Fruit fly (Drosophila melanogaster) whole organism: ENCODE measurements around the gene CG4733.

ENCODE experiments used
- CG8478 ChIP-seq: fragments of >200 bp; optimal IDR thresholded peaks from 2 replicates; lab custom pipeline; 2018; ENCODE audit warnings: inconsistent platforms
- Dll ChIP-seq: fragments of >200 bp; optimal IDR thresholded peaks from 2 replicates; lab custom pipeline; 2017
- EcR ChIP-seq, 2 experiments: fragments of >200 bp; optimal IDR thresholded peaks; 2 replicates each; lab custom pipeline; 2017; ENCODE audit warnings: missing biosample characterization in 2 of 2, missing genetic modification characterization in 2 of 2, missing genetic modification reagents in 2 of 2
- pan ChIP-seq: fragments of >200 bp; optimal IDR thresholded peaks from 2 replicates; lab custom pipeline; 2017
- psq ChIP-seq: fragments of >200 bp; optimal IDR thresholded peaks from 2 replicates; lab custom pipeline; 2017
- usp ChIP-seq: fragments of >200 bp; optimal IDR thresholded peaks from 2 replicates; lab custom pipeline; 2017; ENCODE audit warnings: missing biosample characterization, missing genetic modification characterization, mixed read lengths

Gene CG4733

dm6 chr3R:19875118-19875887, 15.2 kb upstream of the CG4733 start, which contains the start of gene Mrp5:
Gene Mrp5, minus strand, starts transcription at chr3R:19875678.
- no peak for TF ChIP-seq psq (lab: Kevin White, UChicago)
- TF ChIP-seq pan (lab: Kevin White, UChicago): no peak
- TF ChIP-seq usp: no peak
- TF ChIP-seq Dll (lab: Kevin White, UChicago): peak; percentile 75

dm6 chr3R:19877427-19878076, 12.9 kb upstream of the CG4733 start, which contains the start of the genes CG17186 and Arc42:
Gene CG17186, minus strand, starts transcription at chr3R:19877514.
Gene Arc42, plus strand, starts transcription at chr3R:19877737.
- no peak for TF ChIP-seq usp
- TF ChIP-seq pan (lab: Kevin White, UChicago): no peak
- no peak for TF ChIP-seq Dll (lab: Kevin White, UChicago)
- no peak for TF ChIP-seq CG8478 (lab: Kevin White, UChicago)
- no peak for TF ChIP-seq psq (lab: Kevin White, UChicago)
- no peak for TF ChIP-seq EcR (GFP tag; optimal IDR thresholded peaks at IDR 0.05; lab: Kevin White, UChicago)

DNA sequence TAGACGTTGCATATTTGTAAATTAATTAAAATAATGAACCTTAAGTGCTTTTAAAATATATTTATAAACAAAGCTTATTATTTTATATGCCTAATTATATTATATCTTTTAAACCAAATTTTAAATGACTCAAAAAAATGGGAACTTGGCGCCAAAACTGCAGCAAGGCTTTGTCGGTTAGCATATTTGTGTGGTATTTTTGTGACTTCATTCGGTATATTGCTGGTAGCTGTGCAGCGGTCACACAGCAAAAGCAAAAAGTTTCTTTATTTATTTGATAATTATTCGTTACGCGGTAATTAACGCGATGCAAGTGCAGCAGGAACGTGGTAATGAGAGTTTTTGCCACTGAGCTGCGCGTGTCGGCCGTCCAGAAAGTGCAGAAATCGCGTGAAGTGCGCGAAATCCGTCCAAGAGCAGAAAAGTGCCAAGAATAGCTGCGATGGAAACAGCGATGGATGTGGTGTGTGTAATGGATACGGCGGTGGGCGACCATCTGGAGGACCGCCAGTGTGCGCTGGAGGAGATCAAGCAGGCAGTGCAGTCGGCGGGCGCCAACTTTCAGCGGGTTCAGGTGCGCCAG, 10.9 kb upstream of the CG4733 start, which contains the start of gene Ask1:
Gene Ask1, plus strand, starts transcription at position 250 of the 583 bp plus-strand sequence.
- TF ChIP-seq CG8478 (lab: Kevin White, UChicago): no peak
- no peak for TF ChIP-seq usp
- no peak for TF ChIP-seq Dll (lab: Kevin White, UChicago)
- TF ChIP-seq psq (lab: Kevin White, UChicago): no peak
- no peak for TF ChIP-seq pan (lab: Kevin White, UChicago)
- TF ChIP-seq EcR (GFP tag; optimal IDR thresholded peaks at IDR 0.05; lab: Kevin White, UChicago): no peak

dm6 chr3R:19880431-19880939, 10.0 kb upstream of the CG4733 start:
- TF ChIP-seq pan (lab: Kevin White, UChicago) (no peak), EcR (GFP tag; optimal IDR thresholded peaks at IDR 0.05; lab: Kevin White, UChicago) (no peak), Dll (lab: Kevin White, UChicago) (no peak), CG8478 (lab: Kevin White, UChicago) (no peak), usp (no peak), psq (lab: Kevin White, UChicago) (no peak)

DNA sequence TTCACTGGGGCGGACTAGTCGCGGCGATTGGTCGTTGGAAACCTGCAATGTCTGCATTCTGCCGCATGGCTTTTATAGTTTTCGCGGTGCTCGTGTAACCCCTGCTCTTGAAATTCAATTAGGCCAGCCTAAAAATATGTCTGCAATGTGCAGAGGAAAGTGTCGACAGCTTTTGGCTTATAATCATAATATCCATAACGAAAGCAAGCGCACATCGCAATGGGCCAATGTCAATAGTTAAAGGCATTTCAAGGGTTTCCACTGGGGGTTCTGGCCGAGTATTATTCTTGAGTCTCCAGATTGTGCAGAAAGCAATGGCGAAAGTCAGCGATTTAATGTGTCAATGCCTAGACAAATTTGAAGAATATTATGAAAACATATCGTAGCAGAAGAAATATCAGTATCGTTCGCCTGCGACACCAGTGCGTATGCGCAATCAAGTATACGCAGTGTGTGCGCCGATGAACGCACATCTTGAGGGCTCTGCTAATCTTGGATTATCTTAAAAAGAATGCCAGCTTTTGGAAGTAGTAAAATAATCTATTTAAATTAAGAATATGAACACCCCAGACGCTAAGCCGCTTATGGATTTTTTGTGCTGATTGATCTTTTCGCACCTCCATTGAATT, 2.2 kb upstream of the CG4733 start, which contains the start of gene ninaE:
Gene ninaE, minus strand, starts transcription at position 51 of the 629 bp plus-strand sequence.
- TF ChIP-seq Dll (lab: Kevin White, UChicago) (no peak), EcR (GFP tag; optimal IDR thresholded peaks at IDR 0.05; lab: Kevin White, UChicago) (no peak)

DNA sequence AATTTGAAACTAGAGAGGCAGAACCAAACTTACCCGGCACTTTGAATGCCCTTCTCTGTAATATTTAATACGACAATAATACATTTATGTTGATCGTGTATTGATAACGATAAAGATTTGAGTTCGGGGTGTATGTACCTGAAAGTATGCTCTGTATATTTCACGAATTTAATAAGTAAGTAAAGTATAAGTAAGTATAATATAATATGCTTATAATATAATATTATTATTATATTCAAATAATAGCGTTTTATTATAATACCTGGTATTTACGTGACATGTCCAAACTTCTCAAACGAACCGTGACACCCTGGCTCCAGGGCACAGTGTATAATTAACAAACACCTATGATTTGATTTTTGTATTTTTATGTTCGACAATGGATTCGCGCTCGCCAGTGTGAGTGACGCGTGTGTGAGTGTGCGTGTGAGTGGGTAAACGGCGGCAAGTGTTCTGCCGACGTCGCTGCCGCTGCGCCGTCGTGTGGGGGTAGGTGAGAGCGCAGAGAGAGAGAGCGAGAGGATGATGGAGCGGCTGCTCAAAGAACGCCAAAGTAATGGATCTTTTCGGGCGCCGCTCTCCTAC, 794 bp upstream of the CG4733 start:
- TF ChIP-seq usp: no peak
- no peak for TF ChIP-seq pan (lab: Kevin White, UChicago)
- peak; percentile 82 for TF ChIP-seq Dll (lab: Kevin White, UChicago)
- no peak for TF ChIP-seq psq (lab: Kevin White, UChicago)

DNA sequence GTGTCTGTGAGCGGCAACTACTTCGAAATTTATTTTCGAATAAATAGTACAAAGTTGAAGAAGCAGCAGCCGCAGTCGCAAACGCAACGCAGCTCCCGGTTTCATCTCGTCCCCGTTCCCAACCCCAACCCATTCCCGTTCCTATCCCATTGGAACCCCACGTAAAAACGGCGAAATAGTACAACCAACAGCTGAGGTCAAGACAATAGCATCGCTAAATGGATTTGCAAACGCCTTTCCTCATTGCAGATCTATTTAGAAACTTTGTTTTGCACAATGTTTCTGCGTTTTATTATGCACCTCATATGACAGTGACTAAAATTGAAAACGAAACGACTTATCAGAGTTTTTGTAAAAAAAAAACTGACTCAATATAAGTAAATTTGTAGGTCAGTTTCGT, 874 bp downstream of the CG4733 start:
- TF ChIP-seq Dll (lab: Kevin White, UChicago): no peak
- no peak for TF ChIP-seq usp
- TF ChIP-seq EcR (GFP tag; optimal IDR thresholded peaks at IDR 0.05; lab: Kevin White, UChicago): no peak
- no peak for TF ChIP-seq psq (lab: Kevin White, UChicago)
- TF ChIP-seq CG8478 (lab: Kevin White, UChicago): no peak
- no peak for TF ChIP-seq pan (lab: Kevin White, UChicago)

DNA sequence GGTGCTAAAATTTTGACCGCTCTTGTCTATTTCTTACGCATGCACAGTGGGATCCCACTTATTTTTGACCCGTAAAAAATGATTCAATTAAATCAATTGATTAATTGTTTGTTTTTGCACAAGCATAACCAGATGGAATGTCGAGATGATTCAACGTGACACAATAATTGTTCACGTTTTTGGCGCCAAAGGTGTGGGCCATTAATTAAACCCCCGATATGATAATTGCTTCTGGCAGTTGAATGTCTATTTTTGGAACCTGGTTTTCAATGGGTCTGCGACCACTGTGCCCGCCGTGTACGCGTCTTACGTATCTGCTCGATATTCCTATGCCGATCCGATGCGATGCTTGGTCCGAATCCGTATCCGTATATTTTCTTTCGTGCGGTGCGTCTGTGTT, 1.6 kb downstream of the CG4733 start:
- TF ChIP-seq EcR (GFP tag; optimal IDR thresholded peaks at IDR 0.05; lab: Kevin White, UChicago) (no peak), pan (lab: Kevin White, UChicago) (no peak), psq (lab: Kevin White, UChicago) (no peak), CG8478 (lab: Kevin White, UChicago) (no peak), Dll (lab: Kevin White, UChicago) (no peak), usp (no peak)

DNA sequence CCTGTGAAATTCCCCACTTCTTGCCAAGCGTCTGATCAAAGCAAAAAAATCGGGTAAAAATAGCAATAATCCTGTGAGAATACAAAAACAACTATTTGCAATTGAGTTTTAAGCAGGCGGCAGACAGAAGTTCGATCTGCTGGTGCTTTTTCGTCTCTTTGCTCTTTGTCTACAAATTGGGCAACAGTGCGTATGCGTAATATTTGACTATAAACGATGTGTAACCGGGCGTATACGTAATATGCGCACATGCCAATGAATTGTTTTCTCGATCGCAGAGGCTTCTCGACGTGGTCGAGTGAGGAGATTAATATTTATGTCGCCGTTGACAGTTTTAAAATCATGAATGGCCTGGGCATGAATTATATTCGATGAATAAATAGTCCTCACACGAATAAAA, 4.8 kb downstream of the CG4733 start:
- no peak for TF ChIP-seq Dll (lab: Kevin White, UChicago)
- TF ChIP-seq EcR (GFP tag; optimal IDR thresholded peaks at IDR 0.05; lab: Kevin White, UChicago): no peak
- no peak for TF ChIP-seq CG8478 (lab: Kevin White, UChicago)
- no peak for TF ChIP-seq usp
- no peak for TF ChIP-seq psq (lab: Kevin White, UChicago)

dm6 chr3R:19901742-19902141, 11.3 kb downstream of the CG4733 start:
- no peak for TF ChIP-seq psq (lab: Kevin White, UChicago)
- TF ChIP-seq pan (lab: Kevin White, UChicago): no peak
- TF ChIP-seq EcR (GFP tag; optimal IDR thresholded peaks at IDR 0.05; lab: Kevin White, UChicago): no peak
- TF ChIP-seq usp: no peak
- no peak for TF ChIP-seq Dll (lab: Kevin White, UChicago)
- no peak for TF ChIP-seq CG8478 (lab: Kevin White, UChicago)

DNA sequence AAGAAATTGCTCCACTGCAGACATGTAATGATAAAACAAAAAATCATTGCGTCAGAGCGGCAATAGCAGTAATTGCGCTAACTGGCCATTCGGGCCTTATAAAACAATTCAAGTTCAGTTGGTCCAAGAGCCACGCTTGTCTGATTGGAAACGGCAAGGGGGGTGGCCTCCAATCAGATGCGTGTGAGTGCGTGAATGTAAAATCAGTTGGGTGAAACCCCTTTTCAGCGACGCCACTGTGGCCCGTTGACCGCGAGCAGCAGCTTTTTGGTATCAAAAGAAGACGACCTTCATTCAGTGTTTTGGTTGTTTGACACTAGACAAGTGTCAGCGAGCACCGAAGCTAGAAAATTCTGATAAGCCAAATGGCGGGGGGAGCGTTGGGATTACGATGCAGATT, 11.8 kb downstream of the CG4733 start:
- TF ChIP-seq EcR (GFP tag; optimal IDR thresholded peaks at IDR 0.05; lab: Kevin White, UChicago): no peak
- TF ChIP-seq psq (lab: Kevin White, UChicago): no peak
- TF ChIP-seq CG8478 (lab: Kevin White, UChicago): no peak
- no peak for TF ChIP-seq usp
- TF ChIP-seq Dll (lab: Kevin White, UChicago): no peak
- TF ChIP-seq pan (lab: Kevin White, UChicago): no peak
